Fruit fly (Drosophila melanogaster): ENCODE data around the gene MED15.

Gene MED15

DNA sequence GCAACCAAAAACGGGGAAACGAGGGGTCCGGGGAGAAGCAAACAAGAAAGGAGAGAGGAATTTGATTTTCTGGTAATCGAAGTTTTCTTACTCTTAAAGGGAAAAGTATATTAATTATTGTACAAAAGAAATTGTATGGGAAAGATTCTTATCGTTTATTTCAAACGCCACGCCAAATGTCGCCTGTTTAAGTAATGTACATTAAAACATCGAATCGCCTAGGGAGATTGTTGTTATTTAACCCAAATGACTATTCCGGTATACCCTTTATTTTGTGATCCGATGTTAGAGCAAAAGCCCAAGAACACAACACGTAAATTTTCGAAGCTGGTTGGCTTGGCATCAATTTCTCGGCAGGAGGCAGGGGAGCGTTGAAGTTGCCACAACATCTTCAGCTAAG is 33.5 kb upstream of the MED15 start:
- TF ChIP-seq Myc (optimal IDR thresholded peaks at IDR 0.05) (no peak), brk (GFP tag; optimal IDR thresholded peaks at IDR 0.05) (peak; percentile 91), Hnf4 (GFP tag; optimal IDR thresholded peaks at IDR 0.05) (peak; percentile 90), usp (GFP tag; optimal IDR thresholded peaks at IDR 0.05) (no peak), dsf (GFP tag; optimal IDR thresholded peaks at IDR 0.05; ENCODE audit: borderline replicate concordance) (peak; percentile 80), tai (GFP tag; optimal IDR thresholded peaks at IDR 0.05) (peak; percentile 90), br (GFP tag; optimal IDR thresholded peaks at IDR 0.05) (peak; percentile 92), sv (GFP tag; optimal IDR thresholded peaks at IDR 0.05) (no peak), dmrt93B (GFP tag; optimal IDR thresholded peaks at IDR 0.05) (peak; percentile 80), Sp1 (GFP tag; optimal IDR thresholded peaks at IDR 0.05) (peak; percentile 92), fru (GFP tag; optimal IDR thresholded peaks at IDR 0.05) (peak; percentile 92), sage (GFP tag; optimal IDR thresholded peaks at IDR 0.05) (peak; percentile 76), GATAd (GFP tag; optimal IDR thresholded peaks at IDR 0.05) (peak; percentile 10), CG9705 (GFP tag; optimal IDR thresholded peaks at IDR 0.05) (peak; percentile 85), ey (GFP tag; optimal IDR thresholded peaks at IDR 0.05) (peak; percentile 91), pan (optimal IDR thresholded peaks at IDR 0.05) (no peak), Mio (GFP tag; optimal IDR thresholded peaks at IDR 0.05) (no peak), Abd-B (GFP tag; optimal IDR thresholded peaks at IDR 0.05) (no peak), Dif (GFP tag; optimal IDR thresholded peaks at IDR 0.05; ENCODE audit: partially characterized antibody) (no peak), Vsx2 (GFP tag; optimal IDR thresholded peaks at IDR 0.05; ENCODE audit: partially characterized antibody) (no peak), CrebA (GFP tag; optimal IDR thresholded peaks at IDR 0.05; ENCODE audit: borderline replicate concordance) (peak; percentile 72), Hr83 (GFP tag; optimal IDR thresholded peaks at IDR 0.05; ENCODE audit: poor library complexity, severe bottlenecking) (no peak), Rel (GFP tag; optimal IDR thresholded peaks at IDR 0.05) (peak; percentile 51), Rel (tag; optimal IDR thresholded peaks at IDR 0.05) (peak; percentile 60), CG32264 (GFP tag; optimal IDR thresholded peaks at IDR 0.05) (peak; percentile 80), Dfd (GFP tag; optimal IDR thresholded peaks at IDR 0.05) (no peak), woc (GFP tag; optimal IDR thresholded peaks at IDR 0.05) (peak; percentile 99), HLH106 (tag; optimal IDR thresholded peaks at IDR 0.05) (peak; percentile 94), Jra (GFP tag; optimal IDR thresholded peaks at IDR 0.05) (peak; percentile 82), lola (GFP tag; optimal IDR thresholded peaks at IDR 0.05) (no peak), jim (GFP tag; optimal IDR thresholded peaks at IDR 0.05) (no peak), OdsH (GFP tag; optimal IDR thresholded peaks at IDR 0.05) (peak; percentile 90), rgr (GFP tag; optimal IDR thresholded peaks at IDR 0.05) (peak; percentile 89), h (GFP tag; optimal IDR thresholded peaks at IDR 0.05) (peak; percentile 92), psq (GFP tag; optimal IDR thresholded peaks at IDR 0.05) (peak; percentile 94), foxo (GFP tag; optimal IDR thresholded peaks at IDR 0.05) (peak; percentile 16 to 92), N (GFP tag; optimal IDR thresholded peaks at IDR 0.05) (no peak), Hr78 (GFP tag; optimal IDR thresholded peaks at IDR 0.05) (no peak), dl (GFP tag; optimal IDR thresholded peaks at IDR 0.05; ENCODE audit: insufficient read depth in 1 of 2, partially characterized antibody in 2 of 2) (no peak)

- TF ChIP-seq Abd-B (GFP tag; optimal IDR thresholded peaks at IDR 0.05) (no peak), Hr78 (GFP tag; optimal IDR thresholded peaks at IDR 0.05) (no peak), pan (optimal IDR thresholded peaks at IDR 0.05) (no peak), Mio (GFP tag; optimal IDR thresholded peaks at IDR 0.05) (no peak), h (GFP tag; optimal IDR thresholded peaks at IDR 0.05) (peak; percentile 87), Rel (GFP tag; optimal IDR thresholded peaks at IDR 0.05) (peak; percentile 55), Rel (tag; optimal IDR thresholded peaks at IDR 0.05) (peak; percentile 36), woc (GFP tag; optimal IDR thresholded peaks at IDR 0.05) (peak; percentile 72), Hr83 (GFP tag; optimal IDR thresholded peaks at IDR 0.05; ENCODE audit: poor library complexity, severe bottlenecking) (peak; percentile 22), usp (GFP tag; optimal IDR thresholded peaks at IDR 0.05) (no peak), brk (GFP tag; optimal IDR thresholded peaks at IDR 0.05) (peak; percentile 80), CG32264 (GFP tag; optimal IDR thresholded peaks at IDR 0.05) (no peak), sv (GFP tag; optimal IDR thresholded peaks at IDR 0.05) (no peak), Hnf4 (GFP tag; optimal IDR thresholded peaks at IDR 0.05) (peak; percentile 45), Dif (GFP tag; optimal IDR thresholded peaks at IDR 0.05; ENCODE audit: partially characterized antibody) (no peak), dmrt93B (GFP tag; optimal IDR thresholded peaks at IDR 0.05) (peak; percentile 83), rgr (GFP tag; optimal IDR thresholded peaks at IDR 0.05) (peak; percentile 86), fru (GFP tag; optimal IDR thresholded peaks at IDR 0.05) (peak; percentile 90), dl (GFP tag; optimal IDR thresholded peaks at IDR 0.05; ENCODE audit: insufficient read depth in 1 of 2, partially characterized antibody in 2 of 2) (no peak), foxo (GFP tag; optimal IDR thresholded peaks at IDR 0.05) (peak in 1 of 2 experiments; percentile 93), dsf (GFP tag; optimal IDR thresholded peaks at IDR 0.05; ENCODE audit: borderline replicate concordance) (peak; percentile 28), psq (GFP tag; optimal IDR thresholded peaks at IDR 0.05) (peak; percentile 93), Dfd (GFP tag; optimal IDR thresholded peaks at IDR 0.05) (no peak), br (GFP tag; optimal IDR thresholded peaks at IDR 0.05) (peak; percentile 63), lola (GFP tag; optimal IDR thresholded peaks at IDR 0.05) (no peak), HLH106 (tag; optimal IDR thresholded peaks at IDR 0.05) (peak; percentile 91), Jra (GFP tag; optimal IDR thresholded peaks at IDR 0.05) (peak; percentile 4), OdsH (GFP tag; optimal IDR thresholded peaks at IDR 0.05) (peak; percentile 93), Myc (optimal IDR thresholded peaks at IDR 0.05) (no peak), sage (GFP tag; optimal IDR thresholded peaks at IDR 0.05) (peak; percentile 78), jim (GFP tag; optimal IDR thresholded peaks at IDR 0.05) (no peak), Sp1 (GFP tag; optimal IDR thresholded peaks at IDR 0.05) (peak; percentile 94), Vsx2 (GFP tag; optimal IDR thresholded peaks at IDR 0.05; ENCODE audit: partially characterized antibody) (no peak), ey (GFP tag; optimal IDR thresholded peaks at IDR 0.05) (peak; percentile 75), CrebA (GFP tag; optimal IDR thresholded peaks at IDR 0.05; ENCODE audit: borderline replicate concordance) (no peak), tai (GFP tag; optimal IDR thresholded peaks at IDR 0.05) (no peak), GATAd (GFP tag; optimal IDR thresholded peaks at IDR 0.05) (no peak), N (GFP tag; optimal IDR thresholded peaks at IDR 0.05) (no peak), CG9705 (GFP tag; optimal IDR thresholded peaks at IDR 0.05) (peak; percentile 39)
Measured at dm6 chr2L:440638-441454, 32.0 kb upstream of the MED15 start.
